Worm (Caenorhabditis elegans) whole organism, L3 larva: ENCODE measurements around the gene ugt-58.
A peak's percentile ranks its signal among the peaks of the same experiment; 100 is the strongest.

ENCODE experiments used
- R02D3.7 ChIP-seq: fragments of 150-350 bp; optimal IDR thresholded peaks from 2 replicates; lab custom pipeline; 2014; ENCODE audit warnings: missing biosample characterization, missing genetic modification characterization
- ZK546.5 ChIP-seq: sonication (generic microtip); optimal IDR thresholded peaks from 2 replicates; lab custom pipeline; 2017; ENCODE audit warnings: missing biosample characterization, missing genetic modification characterization
- aly-2 ChIP-seq: fragments of 150-350 bp; optimal IDR thresholded peaks from 2 replicates; lab custom pipeline; 2014; ENCODE audit warnings: missing biosample characterization, missing genetic modification characterization
- ama-1 ChIP-seq: fragments of 150-350 bp; optimal IDR thresholded peaks from 2 replicates; lab custom pipeline; 2018
- ceh-16 ChIP-seq: sonication (generic microtip); optimal IDR thresholded peaks from 2 replicates; lab custom pipeline; 2017; ENCODE audit warnings: missing biosample characterization, missing genetic modification characterization
- ceh-28 ChIP-seq: fragments of 150-350 bp; optimal IDR thresholded peaks from 2 replicates; lab custom pipeline; 2014; ENCODE audit warnings: missing biosample characterization, missing genetic modification reagents, missing genetic modification characterization
- ceh-82 ChIP-seq: fragments of 150-350 bp; optimal IDR thresholded peaks from 2 replicates; lab custom pipeline; 2014; ENCODE audit warnings: missing biosample characterization, missing genetic modification characterization
- ceh-9 ChIP-seq: sonication (generic microtip); optimal IDR thresholded peaks from 2 replicates; lab custom pipeline; 2018; ENCODE audit warnings: missing biosample characterization, missing genetic modification characterization
- egl-27 ChIP-seq: sonication (generic microtip); optimal IDR thresholded peaks from 4 replicates; lab custom pipeline; 2017; ENCODE audit warnings: missing biosample characterization, missing genetic modification reagents, missing genetic modification characterization
- elt-1 ChIP-seq: fragments of 150-350 bp; optimal IDR thresholded peaks from 2 replicates; lab custom pipeline; 2014; ENCODE audit warnings: missing biosample characterization, missing genetic modification characterization
- elt-2 ChIP-seq: sonication (generic microtip); optimal IDR thresholded peaks from 2 replicates; lab custom pipeline; 2016; ENCODE audit warnings: missing genetic modification reagents, mild to moderate bottlenecking, missing genetic modification characterization, missing compliant biosample characterization
- elt-3 ChIP-seq, 3 experiments: fragments of 150-350 bp in 1 of 3; sonication (generic microtip) in 2 of 3; optimal IDR thresholded peaks; 2 replicates in 2 of 3; 4 replicates in 1 of 3; lab custom pipeline; 2014 to 2017; ENCODE audit warnings: missing biosample characterization in 3 of 3, missing genetic modification characterization in 3 of 3
- eor-1 ChIP-seq, 2 experiments: fragments of 150-350 bp; optimal IDR thresholded peaks; 2 replicates each; lab custom pipeline; 2014 to 2018; ENCODE audit warnings: missing biosample characterization in 2 of 2, missing genetic modification characterization in 2 of 2
- fkh-10 ChIP-seq: sonication (generic microtip); optimal IDR thresholded peaks from 2 replicates; lab custom pipeline; 2017; ENCODE audit warnings: missing biosample characterization, missing genetic modification reagents, missing genetic modification characterization
- hmg-11 ChIP-seq: sonication (generic microtip); optimal IDR thresholded peaks from 2 replicates; lab custom pipeline; 2016; ENCODE audit warnings: missing genetic modification characterization, missing compliant biosample characterization
- jun-1 ChIP-seq: fragments of 150-350 bp; optimal IDR thresholded peaks from 2 replicates; lab custom pipeline; 2014; ENCODE audit warnings: missing biosample characterization, missing genetic modification reagents, missing genetic modification characterization
- lin-15B ChIP-seq: fragments of 150-350 bp; optimal IDR thresholded peaks from 2 replicates; lab custom pipeline; 2014; ENCODE audit warnings: missing biosample characterization, missing genetic modification characterization
- lin-39 ChIP-seq: fragments of 150-350 bp; optimal IDR thresholded peaks from 2 replicates; lab custom pipeline; 2018; ENCODE audit warnings: missing biosample characterization, missing genetic modification reagents, missing genetic modification characterization
- lsy-12 ChIP-seq: sonication (generic microtip); optimal IDR thresholded peaks from 2 replicates; lab custom pipeline; 2016; ENCODE audit warnings: mild to moderate bottlenecking, missing genetic modification characterization, missing compliant biosample characterization
- mdl-1 ChIP-seq: fragments of 150-350 bp; optimal IDR thresholded peaks from 2 replicates; lab custom pipeline; 2014; ENCODE audit warnings: missing biosample characterization, missing genetic modification characterization
- mml-1 ChIP-seq: fragments of 150-350 bp; sonication (generic microtip); optimal IDR thresholded peaks from 3 replicates; lab custom pipeline; 2014; ENCODE audit warnings: missing biosample characterization, missing genetic modification characterization
- nhr-11 ChIP-seq: fragments of 150-350 bp; optimal IDR thresholded peaks from 2 replicates; lab custom pipeline; 2014; ENCODE audit warnings: missing biosample characterization, missing genetic modification characterization
- nhr-12 ChIP-seq: fragments of 150-350 bp; optimal IDR thresholded peaks from 2 replicates; lab custom pipeline; 2014; ENCODE audit warnings: missing biosample characterization, missing genetic modification characterization
- nhr-23 ChIP-seq: fragments of 150-350 bp; optimal IDR thresholded peaks from 2 replicates; lab custom pipeline; 2014; ENCODE audit warnings: missing biosample characterization, missing genetic modification reagents, missing genetic modification characterization
- nhr-237 ChIP-seq: fragments of 150-350 bp; optimal IDR thresholded peaks from 2 replicates; lab custom pipeline; 2014; ENCODE audit warnings: missing biosample characterization, missing genetic modification characterization
- nhr-25 ChIP-seq: sonication (generic microtip); optimal IDR thresholded peaks from 2 replicates; lab custom pipeline; 2017; ENCODE audit warnings: missing biosample characterization, missing genetic modification characterization
- nhr-28 ChIP-seq: fragments of 150-350 bp; optimal IDR thresholded peaks from 2 replicates; lab custom pipeline; 2014; ENCODE audit warnings: missing biosample characterization, missing genetic modification characterization
- nhr-43 ChIP-seq: sonication (generic microtip); optimal IDR thresholded peaks from 2 replicates; lab custom pipeline; 2016; ENCODE audit warnings: mild to moderate bottlenecking, missing genetic modification characterization, missing compliant biosample characterization; ENCODE audit not compliant: poor library complexity, severe bottlenecking
- nhr-67 ChIP-seq: fragments of 150-350 bp; optimal IDR thresholded peaks from 2 replicates; lab custom pipeline; 2014; ENCODE audit warnings: missing biosample characterization, missing genetic modification characterization
- nhr-76 ChIP-seq: fragments of 150-350 bp; sonication (generic microtip); optimal IDR thresholded peaks from 5 replicates; lab custom pipeline; 2014; ENCODE audit warnings: missing biosample characterization, missing genetic modification characterization
- nhr-77 ChIP-seq: fragments of 150-350 bp; optimal IDR thresholded peaks from 2 replicates; lab custom pipeline; 2014; ENCODE audit warnings: missing biosample characterization, missing genetic modification characterization
- pha-4 ChIP-seq: fragments of 150-350 bp; optimal IDR thresholded peaks from 2 replicates; lab custom pipeline; 2014; ENCODE audit warnings: missing biosample characterization, missing genetic modification reagents, missing genetic modification characterization
- sea-2 ChIP-seq: fragments of 150-350 bp; sonication (generic microtip); optimal IDR thresholded peaks from 4 replicates; lab custom pipeline; 2014; ENCODE audit warnings: missing biosample characterization, missing genetic modification reagents, missing genetic modification characterization
- skn-1 ChIP-seq: fragments of 150-350 bp; optimal IDR thresholded peaks from 2 replicates; lab custom pipeline; 2014; ENCODE audit warnings: missing biosample characterization, missing genetic modification characterization
- snpc-4 ChIP-seq: fragments of 150-350 bp; optimal IDR thresholded peaks from 2 replicates; lab custom pipeline; 2014; ENCODE audit warnings: missing biosample characterization, missing genetic modification characterization
- tbx-2 ChIP-seq: sonication (generic microtip); optimal IDR thresholded peaks from 2 replicates; lab custom pipeline; 2016; ENCODE audit warnings: mild to moderate bottlenecking, missing genetic modification characterization, missing compliant biosample characterization
- unc-39 ChIP-seq: sonication (generic microtip); optimal IDR thresholded peaks from 4 replicates; lab custom pipeline; 2017; ENCODE audit warnings: missing biosample characterization, missing genetic modification characterization
- unc-62 ChIP-seq: fragments of 150-350 bp; sonication (generic microtip); optimal IDR thresholded peaks from 4 replicates; lab custom pipeline; 2014; ENCODE audit warnings: missing biosample characterization, missing genetic modification reagents, missing genetic modification characterization
- zag-1 ChIP-seq: fragments of 150-350 bp; optimal IDR thresholded peaks from 2 replicates; lab custom pipeline; 2014; ENCODE audit warnings: missing biosample characterization, missing genetic modification characterization
- ztf-11 ChIP-seq: fragments of 150-350 bp; optimal IDR thresholded peaks from 2 replicates; lab custom pipeline; 2014; ENCODE audit warnings: missing biosample characterization, missing genetic modification characterization
- ztf-4 ChIP-seq: fragments of 150-350 bp; optimal IDR thresholded peaks from 2 replicates; lab custom pipeline; 2014; ENCODE audit warnings: missing biosample characterization, missing genetic modification characterization

Gene ugt-58

DNA sequence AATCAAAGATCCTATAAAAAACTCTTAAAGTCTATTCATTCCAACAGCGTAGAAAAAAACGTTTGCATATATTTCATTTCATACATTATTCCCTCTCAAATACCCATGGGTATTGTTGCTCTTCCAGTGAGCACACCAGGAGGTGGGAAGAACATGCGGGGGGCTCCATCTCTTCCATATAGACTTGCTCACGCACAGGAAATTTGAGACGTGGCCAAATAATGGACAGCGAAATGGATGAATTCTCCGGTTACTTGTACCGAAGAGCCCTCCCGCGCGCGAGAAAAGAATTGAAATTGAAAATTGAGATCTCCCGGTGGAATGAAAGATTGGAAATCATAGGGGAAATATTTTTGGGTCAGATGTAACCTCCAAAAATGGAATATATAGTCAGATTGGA lies 9.0 kb downstream of the ugt-58 start:
- TF ChIP-seq ztf-4 (tag; lab: Kevin White, UChicago) (no peak), pha-4 (tag; lab: Kevin White, UChicago) (peak; percentile 2)

DNA sequence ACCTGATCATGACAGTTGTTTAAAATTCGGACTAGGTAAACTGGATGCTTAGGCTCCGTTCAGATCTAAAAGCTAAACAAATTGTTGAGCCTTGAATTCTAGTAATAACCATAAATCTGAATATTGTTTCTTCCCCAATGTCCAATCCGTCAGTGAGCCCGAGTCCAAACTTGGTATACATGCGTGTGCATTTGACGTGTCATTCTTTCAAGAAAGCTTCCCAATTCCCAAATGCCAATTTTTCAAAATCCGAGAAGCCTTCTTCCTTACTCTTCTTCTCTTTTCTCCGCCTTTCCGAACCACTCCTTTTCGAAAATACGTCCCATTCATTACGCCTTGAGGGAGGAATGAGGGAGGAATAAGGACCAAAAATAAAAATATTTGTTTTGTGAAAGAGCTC lies 9.9 kb downstream of the ugt-58 start:
- TF ChIP-seq lin-39 (tag; lab: Kevin White, UChicago) (peak; percentile 64), unc-62 (GFP tag; lab: Kevin White, UChicago) (no peak)

DNA sequence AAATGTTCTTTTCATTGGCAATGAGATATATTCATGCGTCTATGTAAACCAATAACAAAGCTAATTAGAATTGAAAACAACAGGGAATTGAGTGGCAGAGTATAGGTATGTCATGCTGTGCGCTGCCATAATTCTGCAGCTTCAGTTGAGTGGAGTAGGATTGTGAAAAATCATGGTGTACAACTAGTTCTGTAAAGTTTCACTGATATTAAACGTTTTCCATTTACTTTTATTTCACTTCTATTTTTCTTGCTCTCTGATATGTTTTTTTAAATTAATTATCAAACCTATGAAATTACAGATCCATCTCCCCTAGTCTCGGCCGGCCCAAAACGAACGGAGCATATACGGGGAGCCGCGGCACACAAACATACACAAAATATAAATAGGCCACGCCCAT lies 10.9 kb downstream of the ugt-58 start, which contains the start of gene exc-7:
Gene exc-7 (plus strand): TSS at position 301 of the 400 bp plus-strand sequence.
- no peak for TF ChIP-seq ceh-16 (tag; lab: Kevin White, UChicago)
- TF ChIP-seq ceh-82 (tag; lab: Kevin White, UChicago): no peak
- TF ChIP-seq nhr-237 (tag; lab: Kevin White, UChicago): no peak
- no peak for TF ChIP-seq egl-27
- TF ChIP-seq ztf-11 (tag; lab: Kevin White, UChicago): no peak
- no peak for TF ChIP-seq nhr-23 (tag; lab: Kevin White, UChicago)
- no peak for TF ChIP-seq aly-2 (tag; lab: Kevin White, UChicago)
- TF ChIP-seq zag-1 (tag; lab: Kevin White, UChicago): no peak
- no peak for TF ChIP-seq nhr-11
- TF ChIP-seq ceh-9 (tag; lab: Kevin White, UChicago): no peak
- TF ChIP-seq nhr-77 (tag; lab: Kevin White, UChicago): no peak
- no peak for TF ChIP-seq ceh-28 (tag; lab: Kevin White, UChicago)
- TF ChIP-seq R02D3.7 (tag; lab: Kevin White, UChicago): no peak

DNA sequence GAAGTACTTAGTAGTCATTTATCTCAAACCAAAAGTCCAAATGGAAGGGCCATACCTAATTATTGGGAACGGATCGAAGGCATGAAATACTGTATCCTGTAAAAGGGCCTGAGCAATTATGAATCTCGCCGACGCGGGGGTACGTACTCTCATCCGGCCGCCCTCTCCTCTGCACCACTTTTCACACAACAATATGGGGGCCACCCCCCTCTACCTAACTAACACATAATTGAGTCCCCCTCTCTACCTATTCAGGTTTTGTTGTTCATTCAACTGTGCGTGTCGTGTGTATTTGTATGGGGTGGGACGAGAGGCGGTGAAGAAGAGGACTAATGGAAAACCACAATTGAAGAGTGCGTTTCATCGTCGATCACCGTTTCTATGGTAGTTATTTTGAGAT lies 12.2 kb downstream of the ugt-58 start:
- no peak for TF ChIP-seq lin-15B (tag; lab: Kevin White, UChicago)
- TF ChIP-seq unc-39 (tag; lab: Kevin White, UChicago): no peak
- TF ChIP-seq fkh-10: no peak
- no peak for TF ChIP-seq elt-1
- TF ChIP-seq zag-1 (tag; lab: Kevin White, UChicago): no peak
- no peak for TF ChIP-seq ama-1 (lab: Kevin White, UChicago)
- no peak for TF ChIP-seq nhr-77 (tag; lab: Kevin White, UChicago)
- TF ChIP-seq ceh-28 (tag; lab: Kevin White, UChicago): no peak
- TF ChIP-seq, all 47 proteins: peak for 0

ce11 chrII:9573412-9573811 lies 13.2 kb downstream of the ugt-58 start:
- TF ChIP-seq nhr-23 (tag; lab: Kevin White, UChicago) (peak; percentile 54), hmg-11 (tag; lab: Kevin White, UChicago) (no peak)

- TF ChIP-seq ZK546.5 (no peak), pha-4 (tag; lab: Kevin White, UChicago) (peak; percentile 1), nhr-11 (no peak), lin-39 (tag; lab: Kevin White, UChicago) (no peak), snpc-4 (no peak), ceh-16 (tag; lab: Kevin White, UChicago) (no peak), nhr-76 (tag; lab: Kevin White, UChicago) (no peak), nhr-23 (tag; lab: Kevin White, UChicago) (peak; percentile 53), ceh-82 (tag; lab: Kevin White, UChicago) (no peak), ceh-9 (tag; lab: Kevin White, UChicago) (no peak), hmg-11 (tag; lab: Kevin White, UChicago) (peak; percentile 63), elt-2 (peak; percentile 37), fkh-10 (no peak), unc-62 (GFP tag; lab: Kevin White, UChicago) (no peak), R02D3.7 (tag; lab: Kevin White, UChicago) (no peak), nhr-12 (tag; lab: Kevin White, UChicago) (no peak), aly-2 (tag; lab: Kevin White, UChicago) (no peak), nhr-43 (peak; percentile 33), jun-1 (no peak), nhr-25 (tag; lab: Kevin White, UChicago) (peak; percentile 42), eor-1 (tag; optimal IDR thresholded peaks at IDR 0.05; lab: Kevin White, UChicago) (no peak), skn-1 (tag; lab: Kevin White, UChicago) (no peak), sea-2 (GFP tag; lab: Kevin White, UChicago) (no peak), lin-15B (tag; lab: Kevin White, UChicago) (no peak), ceh-28 (tag; lab: Kevin White, UChicago) (no peak), egl-27 (no peak), mdl-1 (no peak), ama-1 (lab: Kevin White, UChicago) (no peak), nhr-67 (tag; lab: Kevin White, UChicago) (no peak), nhr-28 (tag; lab: Kevin White, UChicago) (no peak), ztf-11 (tag; lab: Kevin White, UChicago) (no peak), elt-3 (tag; optimal IDR thresholded peaks at IDR 0.05; lab: Kevin White, UChicago) (no peak), tbx-2 (tag; lab: Kevin White, UChicago) (no peak), nhr-237 (tag; lab: Kevin White, UChicago) (no peak), elt-1 (no peak), mml-1 (tag; lab: Kevin White, UChicago) (no peak), ztf-4 (tag; lab: Kevin White, UChicago) (no peak), lsy-12 (tag; lab: Kevin White, UChicago) (peak; percentile 70)
These were observed 20.5 kb downstream of the ugt-58 start for ce11 chrII:9566045-9566444.
